Worm (Caenorhabditis elegans) whole organism, L1 larva: Measurements from ENCODE around the gene F23A7.3.

ENCODE experiments used
- ceh-82 ChIP-seq, 3 experiments: fragments of 150-350 bp in 1 of 3; sonication (generic microtip) in 2 of 3; optimal IDR thresholded peaks; 2 replicates each; lab custom pipeline; 2014 to 2017; ENCODE audit warnings: missing biosample characterization in 3 of 3, missing genetic modification characterization in 3 of 3
- dpl-1 ChIP-seq, 3 experiments: fragments of 150-350 bp in 2 of 3; sonication (generic microtip) in 1 of 3; optimal IDR thresholded peaks; 2 replicates each; lab custom pipeline; 2014 to 2017; ENCODE audit warnings: missing biosample characterization in 3 of 3, missing genetic modification characterization in 3 of 3, missing genetic modification reagents in 3 of 3
- fkh-10 ChIP-seq: sonication (generic microtip); optimal IDR thresholded peaks from 2 replicates; lab custom pipeline; 2017; ENCODE audit warnings: missing biosample characterization, missing genetic modification reagents, missing genetic modification characterization
- lin-13 ChIP-seq: fragments of 150-350 bp; optimal IDR thresholded peaks from 2 replicates; lab custom pipeline; 2014; ENCODE audit warnings: missing biosample characterization, missing genetic modification reagents, missing genetic modification characterization
- lin-39 ChIP-seq: fragments of 150-350 bp; optimal IDR thresholded peaks from 2 replicates; lab custom pipeline; 2014; ENCODE audit warnings: missing biosample characterization, missing genetic modification reagents, missing genetic modification characterization
- nhr-12 ChIP-seq: sonication (generic microtip); optimal IDR thresholded peaks from 2 replicates; lab custom pipeline; 2017; ENCODE audit warnings: missing biosample characterization, missing genetic modification characterization
- nhr-237 ChIP-seq: fragments of 150-350 bp; optimal IDR thresholded peaks from 2 replicates; lab custom pipeline; 2014; ENCODE audit warnings: missing biosample characterization, missing genetic modification characterization
- nhr-77 ChIP-seq: fragments of 150-350 bp; optimal IDR thresholded peaks from 2 replicates; lab custom pipeline; 2014; ENCODE audit warnings: missing biosample characterization, missing genetic modification characterization
- pqm-1 ChIP-seq: sonication (generic microtip); optimal IDR thresholded peaks from 3 replicates; lab custom pipeline; 2017; ENCODE audit warnings: missing biosample characterization, missing genetic modification characterization
- tlp-1 ChIP-seq: fragments of 150-350 bp; optimal IDR thresholded peaks from 2 replicates; lab custom pipeline; 2014; ENCODE audit warnings: missing biosample characterization, missing genetic modification characterization
- unc-130 ChIP-seq: fragments of 150-350 bp; optimal IDR thresholded peaks from 2 replicates; lab custom pipeline; 2017; ENCODE audit warnings: missing biosample characterization, missing genetic modification characterization, inconsistent platforms
- unc-62 ChIP-seq: fragments of 150-350 bp; optimal IDR thresholded peaks from 2 replicates; lab custom pipeline; 2014; ENCODE audit warnings: missing biosample characterization, missing genetic modification reagents, missing genetic modification characterization

DNA sequence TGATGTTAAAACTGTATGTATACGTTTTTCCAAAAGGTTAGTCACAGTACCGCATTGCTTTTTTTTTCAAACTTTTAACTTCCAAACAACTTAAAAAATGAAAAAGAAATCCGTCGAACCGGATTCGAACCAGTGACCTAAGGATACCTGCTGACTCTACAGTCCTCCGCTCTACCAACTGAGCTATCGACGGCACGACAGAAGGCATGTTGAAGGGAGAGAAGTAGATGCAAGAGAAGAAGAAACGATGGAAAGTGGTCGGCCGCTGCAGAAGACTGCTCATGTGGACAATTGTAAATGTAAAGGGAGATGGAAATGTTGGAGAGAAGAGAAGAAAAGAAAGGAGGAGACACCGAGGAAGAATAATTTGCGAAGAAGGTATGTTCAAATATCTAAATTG lies 10.2 kb upstream of the F23A7.3 start:
- TF ChIP-seq unc-130 (tag; lab: Kevin White, UChicago) (no peak), tlp-1 (tag; lab: Kevin White, UChicago) (no peak), lin-39 (tag; lab: Kevin White, UChicago) (peak; percentile 32), nhr-77 (peak; percentile 81), pqm-1 (tag; lab: Kevin White, UChicago) (no peak), ceh-82 (tag; optimal IDR thresholded peaks at IDR 0.05; lab: Kevin White, UChicago) (peak; percentile 76 to 87 (median 87)), lin-13 (GFP tag; lab: Kevin White, UChicago) (peak; percentile 25), nhr-237 (tag; lab: Kevin White, UChicago) (peak; percentile 2), nhr-12 (tag; lab: Kevin White, UChicago) (no peak), dpl-1 (GFP tag; optimal IDR thresholded peaks at IDR 0.05; lab: Kevin White, UChicago) (peak in 2 of 3 experiments; percentile 32), unc-62 (no peak), fkh-10 (GFP tag; lab: Kevin White, UChicago) (peak; percentile 83)
